Fruit fly (Drosophila melanogaster) whole organism, pupa: ENCODE measurements around the gene CG5160.

ENCODE experiments used
- CG12605 ChIP-seq: fragments of 200-800 bp; sonication (Bioruptor generic); IDR thresholded peaks from 2 replicates; pipeline ENCODE4 v1.3.6; 2022; ENCODE audit warnings: missing biosample characterization, missing genetic modification characterization
- CG13204 ChIP-seq: fragments of 200-800 bp; sonication (Bioruptor generic); optimal IDR thresholded peaks from 2 replicates; lab custom pipeline; 2018; ENCODE audit warnings: missing biosample characterization, mild to moderate bottlenecking, missing genetic modification characterization, moderate library complexity
- CG14655 ChIP-seq: fragments of 200-800 bp; sonication (Bioruptor generic); optimal IDR thresholded peaks from 3 replicates; lab custom pipeline; 2017; ENCODE audit warnings: mild to moderate bottlenecking, missing biosample characterization, missing genetic modification reagents, missing genetic modification characterization
- CG15710 ChIP-seq: fragments of 200-800 bp; sonication (Bioruptor generic); optimal IDR thresholded peaks from 2 replicates; lab custom pipeline; 2018; ENCODE audit warnings: missing biosample characterization, mild to moderate bottlenecking, missing genetic modification characterization, moderate library complexity
- CG17806 ChIP-seq: fragments of 200-800 bp; sonication (Bioruptor generic); optimal IDR thresholded peaks from 2 replicates; lab custom pipeline; 2018; ENCODE audit warnings: missing biosample characterization, mild to moderate bottlenecking, missing genetic modification characterization, moderate library complexity
- CG34367 ChIP-seq: fragments of 200-800 bp; sonication (Bioruptor generic); optimal IDR thresholded peaks from 2 replicates; lab custom pipeline; 2018; ENCODE audit warnings: missing biosample characterization, mild to moderate bottlenecking, missing genetic modification characterization
- CG8159 ChIP-seq: fragments of 200-800 bp; sonication (Bioruptor generic); optimal IDR thresholded peaks from 3 replicates; lab custom pipeline; 2018; ENCODE audit warnings: missing biosample characterization, mild to moderate bottlenecking, missing genetic modification characterization, moderate library complexity
- CG9948 ChIP-seq: fragments of 200-800 bp; sonication (Bioruptor generic); optimal IDR thresholded peaks from 2 replicates; lab custom pipeline; 2018; ENCODE audit warnings: missing biosample characterization, mild to moderate bottlenecking, missing genetic modification characterization, moderate library complexity
- D1 ChIP-seq: fragments of 200-800 bp; sonication (Bioruptor generic); optimal IDR thresholded peaks from 2 replicates; lab custom pipeline; 2018; ENCODE audit warnings: missing biosample characterization, mild to moderate bottlenecking, missing genetic modification characterization, moderate library complexity
- EcR ChIP-seq: fragments of 200-800 bp; sonication (Bioruptor generic); optimal IDR thresholded peaks from 3 replicates; lab custom pipeline; 2019; ENCODE audit warnings: missing biosample characterization, missing genetic modification characterization, mild to moderate bottlenecking, moderate library complexity, missing genetic modification reagents
- Pif1A ChIP-seq: fragments of 200-800 bp; sonication (Bioruptor generic); optimal IDR thresholded peaks from 3 replicates; lab custom pipeline; 2016; ENCODE audit warnings: missing biosample characterization, missing genetic modification characterization
- Snoo ChIP-seq: fragments of 200-800 bp; sonication (Bioruptor generic); optimal IDR thresholded peaks from 3 replicates; lab custom pipeline; 2017; ENCODE audit warnings: missing biosample characterization, mild to moderate bottlenecking, missing genetic modification characterization, inconsistent platforms
- fd96Ca ChIP-seq: fragments of 200-800 bp; sonication (Bioruptor generic); IDR thresholded peaks from 3 replicates; pipeline ENCODE4 v1.3.6; 2022; ENCODE audit warnings: missing biosample characterization, missing genetic modification characterization
- gl ChIP-seq: fragments of 200-800 bp; sonication (Bioruptor generic); optimal IDR thresholded peaks from 2 replicates; lab custom pipeline; 2018; ENCODE audit warnings: missing biosample characterization, mild to moderate bottlenecking, missing genetic modification characterization

dm6 chr2L:7427786-7428137, 29.2 kb upstream of the CG5160 start:
- TF ChIP-seq CG8159 (tag; lab: Kevin White, UChicago) (no peak), CG13204 (no peak), Snoo (tag; lab: Kevin White, UChicago) (no peak), D1 (no peak), CG12605 (GFP tag; lab: Robert Waterston, UW) (no peak), CG34367 (tag; lab: Kevin White, UChicago) (no peak), CG15710 (tag; lab: Kevin White, UChicago) (no peak), CG9948 (tag; lab: Kevin White, UChicago) (no peak), CG14655 (GFP tag; lab: Kevin White, UChicago) (no peak), CG17806 (tag; lab: Kevin White, UChicago) (no peak), fd96Ca (GFP tag; lab: Robert Waterston, UW) (no peak), gl (tag; lab: Kevin White, UChicago) (no peak), EcR (GFP tag; lab: Kevin White, UChicago) (no peak), Pif1A (GFP tag; lab: Kevin White, UChicago) (no peak)
